Worm (Caenorhabditis elegans) whole organism, young adult: ENCODE results near the gene F53F8.7.

Experiments used
- C17E4.6 ChIP-seq: fragments of 200-800 bp; sonication (Bioruptor generic); IDR thresholded peaks from 2 replicates; pipeline ENCODE4 v1.3.6; 2022; ENCODE audit warnings: missing genetic modification reagents, missing genetic modification characterization, missing compliant biosample characterization
- F22D6.2 ChIP-seq: sonication (generic microtip); optimal IDR thresholded peaks from 2 replicates; lab custom pipeline; 2016; ENCODE audit warnings: mild to moderate bottlenecking, missing genetic modification characterization, missing compliant biosample characterization
- F23B12.7 ChIP-seq: sonication (generic microtip); optimal IDR thresholded peaks from 2 replicates; lab custom pipeline; 2017; ENCODE audit warnings: missing genetic modification characterization, mild to moderate bottlenecking, missing compliant biosample characterization, antibody characterized with exemption, moderate library complexity; ENCODE audit not compliant: insufficient read depth
- F49E8.2 ChIP-seq: sonication (generic microtip); optimal IDR thresholded peaks from 3 replicates; lab custom pipeline; 2017; ENCODE audit warnings: missing genetic modification characterization, mild to moderate bottlenecking, missing compliant biosample characterization, antibody characterized with exemption, moderate library complexity; ENCODE audit not compliant: insufficient read depth
- Y79H2A.3 ChIP-seq: fragments of 200-800 bp; sonication (Bioruptor generic); conservative IDR thresholded peaks from 2 replicates; pipeline ENCODE4 v1.3.6; 2022; ENCODE audit warnings: missing genetic modification reagents, missing genetic modification characterization, missing compliant biosample characterization
- Y95B8A.8 ChIP-seq: fragments of 200-800 bp; sonication (Bioruptor generic); IDR thresholded peaks from 2 replicates; pipeline ENCODE4 v1.3.6; 2022; ENCODE audit warnings: missing genetic modification reagents, missing genetic modification characterization, missing compliant biosample characterization
- akir-1 ChIP-seq: fragments of 200-800 bp; sonication (Bioruptor generic); optimal IDR thresholded peaks from 2 replicates; lab custom pipeline; 2018; ENCODE audit warnings: mild to moderate bottlenecking, missing genetic modification characterization, moderate library complexity, missing compliant biosample characterization
- bed-1 ChIP-seq: fragments of 200-800 bp; sonication (Bioruptor generic); IDR thresholded peaks from 2 replicates; pipeline ENCODE4 v1.3.6; 2022; ENCODE audit warnings: missing genetic modification reagents, missing genetic modification characterization, missing compliant biosample characterization
- ceh-100 ChIP-seq: fragments of 200-800 bp; sonication (Bioruptor generic); IDR thresholded peaks from 2 replicates; pipeline ENCODE4 v1.3.6; 2022; ENCODE audit warnings: missing genetic modification reagents, missing genetic modification characterization, missing compliant biosample characterization
- ceh-79 ChIP-seq: sonication (generic microtip); optimal IDR thresholded peaks from 2 replicates; lab custom pipeline; 2017; ENCODE audit warnings: mild to moderate bottlenecking, missing genetic modification characterization, missing compliant biosample characterization
- chd-7 ChIP-seq: sonication (generic microtip); optimal IDR thresholded peaks from 2 replicates; lab custom pipeline; 2016; ENCODE audit warnings: mild to moderate bottlenecking, missing genetic modification characterization, moderate library complexity, missing compliant biosample characterization
- die-1 ChIP-seq: sonication (generic microtip); optimal IDR thresholded peaks from 2 replicates; lab custom pipeline; 2016; ENCODE audit warnings: missing genotype, mild to moderate bottlenecking, missing genetic modification characterization, missing compliant biosample characterization
- dpl-1 ChIP-seq: fragments of 150-350 bp; optimal IDR thresholded peaks from 2 replicates; lab custom pipeline; 2014; ENCODE audit warnings: missing biosample characterization, missing genetic modification reagents, missing genetic modification characterization
- egl-44 ChIP-seq: fragments of 200-800 bp; sonication (Bioruptor generic); IDR thresholded peaks from 2 replicates; pipeline ENCODE4 v1.3.6; 2022; ENCODE audit warnings: missing genetic modification reagents, missing genetic modification characterization, missing compliant biosample characterization
- ekl-4 ChIP-seq: fragments of 200-800 bp; sonication (Bioruptor generic); IDR thresholded peaks from 2 replicates; pipeline ENCODE4 v1.3.6; 2022; ENCODE audit warnings: missing genetic modification reagents, missing genetic modification characterization, missing compliant biosample characterization
- hlh-12 ChIP-seq: sonication (generic microtip); optimal IDR thresholded peaks from 2 replicates; lab custom pipeline; 2016; ENCODE audit warnings: missing genetic modification characterization, missing compliant biosample characterization
- hmg-1.2 ChIP-seq: fragments of 200-800 bp; sonication (Bioruptor generic); IDR thresholded peaks from 2 replicates; pipeline ENCODE4 v1.3.6; 2022; ENCODE audit warnings: missing genetic modification reagents, missing genetic modification characterization, missing compliant biosample characterization
- hsf-1 ChIP-seq: fragments of 200-800 bp; sonication (Bioruptor generic); IDR thresholded peaks from 2 replicates; pipeline ENCODE4 v1.3.6; 2022; ENCODE audit warnings: missing genetic modification reagents, missing genetic modification characterization, missing compliant biosample characterization
- let-526 ChIP-seq: fragments of 200-800 bp; sonication (Bioruptor generic); IDR thresholded peaks from 2 replicates; pipeline ENCODE4 v1.3.6; 2022; ENCODE audit warnings: missing genetic modification reagents, missing genetic modification characterization, missing compliant biosample characterization
- let-607 ChIP-seq, 2 experiments: fragments of 200-800 bp in 1 of 2; sonication (Bioruptor generic) in 1 of 2; sonication (generic microtip) in 1 of 2; optimal IDR thresholded peaks; 2 replicates each; lab custom pipeline; 2016 to 2018; ENCODE audit warnings: mild to moderate bottlenecking in 2 of 2, missing compliant biosample characterization in 2 of 2, missing genetic modification characterization in 2 of 2, moderate library complexity in 2 of 2, missing genotype in 1 of 2
- lin-40 ChIP-seq: sonication (generic microtip); optimal IDR thresholded peaks from 2 replicates; lab custom pipeline; 2016; ENCODE audit warnings: missing genetic modification characterization, mild to moderate bottlenecking, missing compliant biosample characterization, missing genotype, missing genetic modification reagents
- lir-1 ChIP-seq: fragments of 200-800 bp; sonication (Bioruptor generic); conservative IDR thresholded peaks from 2 replicates; pipeline ENCODE4 v1.3.6; 2022; ENCODE audit warnings: missing genetic modification reagents, missing genetic modification characterization, missing compliant biosample characterization
- lsl-1 ChIP-seq: fragments of 200-800 bp; sonication (Bioruptor generic); optimal IDR thresholded peaks from 2 replicates; lab custom pipeline; 2018; ENCODE audit warnings: mild to moderate bottlenecking, missing genetic modification characterization, moderate library complexity, missing compliant biosample characterization
- lsy-27 ChIP-seq: sonication (generic microtip); optimal IDR thresholded peaks from 2 replicates; lab custom pipeline; 2017; ENCODE audit warnings: missing genetic modification characterization, mild to moderate bottlenecking, missing compliant biosample characterization, antibody characterized with exemption, missing genotype, borderline replicate concordance; ENCODE audit not compliant: insufficient read depth
- madf-8 ChIP-seq: fragments of 200-800 bp; sonication (Bioruptor generic); conservative IDR thresholded peaks from 2 replicates; pipeline ENCODE4 v1.3.6; 2022; ENCODE audit warnings: missing genetic modification reagents, missing genetic modification characterization, missing compliant biosample characterization
- mes-4 ChIP-seq: sonication (generic microtip); optimal IDR thresholded peaks from 2 replicates; lab custom pipeline; 2016; ENCODE audit warnings: missing genotype, missing genetic modification characterization, missing compliant biosample characterization
- nhr-90 ChIP-seq: sonication (generic microtip); optimal IDR thresholded peaks from 2 replicates; lab custom pipeline; 2016; ENCODE audit warnings: missing genotype, mild to moderate bottlenecking, missing genetic modification characterization, missing compliant biosample characterization
- rcor-1 ChIP-seq: fragments of 200-800 bp; sonication (Bioruptor generic); IDR thresholded peaks from 2 replicates; pipeline ENCODE4 v1.3.6; 2022; ENCODE audit warnings: missing genetic modification reagents, missing genetic modification characterization, missing compliant biosample characterization
- rpc-1 ChIP-seq, 2 experiments: fragments of 150-350 bp in 1 of 2; sonication (generic microtip) in 1 of 2; optimal IDR thresholded peaks; 2 replicates each; lab custom pipeline; 2014 to 2018; ENCODE audit warnings: missing biosample characterization in 1 of 2, missing genetic modification characterization in 1 of 2, missing genetic modification reagents in 1 of 2, missing genotype in 1 of 2
- snpc-4 ChIP-seq, 5 experiments: fragments of 150-350 bp in 1 of 5; sonication (generic microtip) in 4 of 5; optimal IDR thresholded peaks; 2 replicates each; lab custom pipeline; 2014 to 2018; ENCODE audit warnings: missing genetic modification characterization in 5 of 5, missing biosample characterization in 3 of 5, antibody characterized with exemption in 2 of 5, mild to moderate bottlenecking in 2 of 5, missing compliant biosample characterization in 2 of 5, missing genotype in 2 of 5, moderate library complexity in 2 of 5, missing genetic modification reagents in 1 of 5
- tbp1 ChIP-seq: fragments of 200-800 bp; sonication (Bioruptor generic); optimal IDR thresholded peaks from 2 replicates; lab custom pipeline; 2018; ENCODE audit warnings: mild to moderate bottlenecking, missing genetic modification characterization, missing compliant biosample characterization
- zim-3 ChIP-seq: sonication (generic microtip); optimal IDR thresholded peaks from 2 replicates; lab custom pipeline; 2017; ENCODE audit warnings: mild to moderate bottlenecking, missing genetic modification characterization, moderate library complexity, missing compliant biosample characterization
- ztf-18 ChIP-seq: sonication (generic microtip); optimal IDR thresholded peaks from 2 replicates; lab custom pipeline; 2016; ENCODE audit warnings: missing genotype, mild to moderate bottlenecking, missing genetic modification characterization, missing compliant biosample characterization
- ztf-28 ChIP-seq: fragments of 200-800 bp; sonication (Bioruptor generic); IDR thresholded peaks from 2 replicates; pipeline ENCODE4 v1.3.6; 2022; ENCODE audit warnings: missing genetic modification reagents, missing genetic modification characterization, missing compliant biosample characterization
- ztf-6 ChIP-seq: fragments of 200-800 bp; sonication (Bioruptor generic); IDR thresholded peaks from 2 replicates; pipeline ENCODE4 v1.3.6; 2022; ENCODE audit warnings: missing genetic modification reagents, missing genetic modification characterization, missing compliant biosample characterization

Gene F53F8.7

ce11 chrV:20656626-20657025 is 41.5 kb downstream of the F53F8.7 start:
- no peak for TF ChIP-seq F23B12.7 (tag; lab: Kevin White, UChicago)
- no peak for TF ChIP-seq ceh-79 (tag; lab: Kevin White, UChicago)
- TF ChIP-seq hmg-1.2 (GFP tag; lab: Robert Waterston, UW) = no peak
- no peak for TF ChIP-seq F49E8.2 (tag; lab: Kevin White, UChicago)
- no peak for TF ChIP-seq let-526 (GFP tag; lab: Robert Waterston, UW)
- TF ChIP-seq mes-4 (tag; lab: Kevin White, UChicago) = no peak
- no peak for TF ChIP-seq dpl-1 (GFP tag; lab: Kevin White, UChicago)
- TF ChIP-seq F22D6.2 (tag; lab: Kevin White, UChicago) = no peak
- no peak for TF ChIP-seq zim-3
- TF ChIP-seq egl-44 (GFP tag; lab: Robert Waterston, UW) = no peak
- no peak for TF ChIP-seq madf-8 (GFP tag; lab: Robert Waterston, UW)
- no peak for TF ChIP-seq ztf-28
- no peak for TF ChIP-seq ekl-4 (GFP tag; lab: Robert Waterston, UW)
- TF ChIP-seq, all 124 proteins: peak for 0

ce11 chrV:20655174-20655573 is 43.0 kb downstream of the F53F8.7 start:
- no peak for TF ChIP-seq chd-7 (tag; lab: Kevin White, UChicago)
- no peak for TF ChIP-seq rpc-1 (optimal IDR thresholded peaks at IDR 0.05; lab: Kevin White, UChicago)
- TF ChIP-seq rpc-1 (tag; optimal IDR thresholded peaks at IDR 0.05; lab: Kevin White, UChicago) = peak; percentile 27
- no peak for TF ChIP-seq lir-1
- 0 out of 2 replicates have a peak, but pooled peaks have one; percentile 50 for TF ChIP-seq bed-1 (GFP tag; lab: Robert Waterston, UW)
- TF ChIP-seq hmg-1.2 (GFP tag; lab: Robert Waterston, UW) = no peak
- TF ChIP-seq ztf-6 (GFP tag; lab: Robert Waterston, UW) = no peak
- TF ChIP-seq F49E8.2 (tag; lab: Kevin White, UChicago) = no peak

- no peak for TF ChIP-seq C17E4.6 (GFP tag; lab: Robert Waterston, UW)
These were observed 43.8 kb downstream of the F53F8.7 start, which contains the start of gene mnr-1 for ce11 chrV:20654350-20654749. Gene mnr-1 (plus strand): TSS chrV:20654650.

ce11 chrV:20651923-20652322 is 46.2 kb downstream of the F53F8.7 start:
- no peak for TF ChIP-seq ztf-18
- no peak for TF ChIP-seq akir-1 (GFP tag; lab: Kevin White, UChicago)
- TF ChIP-seq lsy-27 (tag; lab: Kevin White, UChicago) = no peak
- no peak for TF ChIP-seq hlh-12 (tag; lab: Kevin White, UChicago)

- no peak for TF ChIP-seq Y95B8A.8 (GFP tag; lab: Robert Waterston, UW)
- TF ChIP-seq tbp1 = no peak
- TF ChIP-seq hsf-1 (GFP tag; lab: Robert Waterston, UW) = no peak
- TF ChIP-seq die-1 (tag; lab: Kevin White, UChicago) = no peak
- TF ChIP-seq let-526 (GFP tag; lab: Robert Waterston, UW) = no peak
- no peak for TF ChIP-seq rcor-1 (GFP tag; lab: Robert Waterston, UW)
- no peak for TF ChIP-seq lsl-1 (GFP tag; lab: Kevin White, UChicago)
- TF ChIP-seq nhr-90 = no peak
- TF ChIP-seq mes-4 (tag; lab: Kevin White, UChicago) = no peak
- no peak for TF ChIP-seq let-607 (tag; optimal IDR thresholded peaks at IDR 0.05; lab: Kevin White, UChicago)
- TF ChIP-seq snpc-4 (GFP tag; optimal IDR thresholded peaks at IDR 0.05; lab: Kevin White, UChicago) = no peak
- no peak for TF ChIP-seq snpc-4 (tag; optimal IDR thresholded peaks at IDR 0.05; lab: Kevin White, UChicago)
- TF ChIP-seq lin-40 = no peak
- TF ChIP-seq Y79H2A.3 (GFP tag; lab: Robert Waterston, UW) = no peak
- TF ChIP-seq egl-44 (GFP tag; lab: Robert Waterston, UW) = no peak
- TF ChIP-seq ceh-100 (GFP tag; lab: Robert Waterston, UW) = no peak
- TF ChIP-seq, all 124 proteins: peak for 0
These were observed 49.3 kb downstream of the F53F8.7 start for ce11 chrV:20648868-20649267.
